Worm (Caenorhabditis elegans) whole organism, late embryonic: Measurements from ENCODE around the gene F58A6.9.

Experiments
- C08G9.2 ChIP-seq: sonication (generic microtip); optimal IDR thresholded peaks from 2 replicates; lab custom pipeline; 2016; ENCODE audit warnings: mild to moderate bottlenecking, missing genetic modification characterization, moderate library complexity, missing compliant biosample characterization
- K02D7.2 ChIP-seq: sonication (generic microtip); optimal IDR thresholded peaks from 2 replicates; lab custom pipeline; 2017; ENCODE audit warnings: mild to moderate bottlenecking, missing genetic modification characterization, missing compliant biosample characterization
- K09A11.1 ChIP-seq: sonication (generic microtip); optimal IDR thresholded peaks from 2 replicates; lab custom pipeline; 2017; ENCODE audit warnings: antibody characterized with exemption, mild to moderate bottlenecking, missing genetic modification characterization, missing compliant biosample characterization; ENCODE audit not compliant: insufficient read depth
- ahr-1 ChIP-seq: sonication (generic microtip); optimal IDR thresholded peaks from 2 replicates; lab custom pipeline; 2016; ENCODE audit warnings: missing genetic modification characterization, missing compliant biosample characterization
- ceh-14 ChIP-seq: sonication (generic microtip); optimal IDR thresholded peaks from 2 replicates; lab custom pipeline; 2016; ENCODE audit warnings: missing genotype, missing genetic modification characterization, missing compliant biosample characterization
- ceh-18 ChIP-seq: sonication (generic microtip); optimal IDR thresholded peaks from 2 replicates; lab custom pipeline; 2016; ENCODE audit warnings: missing genetic modification characterization, missing compliant biosample characterization
- ceh-2 ChIP-seq: sonication (generic microtip); optimal IDR thresholded peaks from 2 replicates; lab custom pipeline; 2016; ENCODE audit warnings: missing genotype, missing genetic modification characterization, missing compliant biosample characterization
- ceh-22 ChIP-seq: sonication (generic microtip); optimal IDR thresholded peaks from 2 replicates; lab custom pipeline; 2017; ENCODE audit warnings: missing biosample characterization, missing genetic modification characterization
- ceh-24 ChIP-seq: sonication (generic microtip); optimal IDR thresholded peaks from 2 replicates; lab custom pipeline; 2016; ENCODE audit warnings: mild to moderate bottlenecking, missing genetic modification characterization, missing compliant biosample characterization
- ceh-30 ChIP-seq: fragments of 150-350 bp; optimal IDR thresholded peaks from 2 replicates; lab custom pipeline; 2014; ENCODE audit warnings: missing biosample characterization, missing genetic modification characterization
- ceh-31 ChIP-seq: sonication (generic microtip); optimal IDR thresholded peaks from 2 replicates; lab custom pipeline; 2016; ENCODE audit warnings: missing genetic modification characterization, missing compliant biosample characterization
- ceh-34 ChIP-seq: sonication (generic microtip); optimal IDR thresholded peaks from 2 replicates; lab custom pipeline; 2016; ENCODE audit warnings: mild to moderate bottlenecking, missing genetic modification characterization, missing compliant biosample characterization
- ceh-45 ChIP-seq: fragments of 200-800 bp; sonication (Bioruptor generic); IDR thresholded peaks from 2 replicates; pipeline ENCODE4 v1.3.6; 2022; ENCODE audit warnings: missing genetic modification reagents, missing genetic modification characterization, missing compliant biosample characterization
- ceh-48 ChIP-seq: sonication (generic microtip); optimal IDR thresholded peaks from 2 replicates; lab custom pipeline; 2016; ENCODE audit warnings: missing genetic modification characterization, inconsistent platforms, missing compliant biosample characterization
- ceh-9 ChIP-seq: sonication (generic microtip); optimal IDR thresholded peaks from 2 replicates; lab custom pipeline; 2016; ENCODE audit warnings: mild to moderate bottlenecking, missing genetic modification characterization, inconsistent platforms, missing compliant biosample characterization
- che-1 ChIP-seq: sonication (generic microtip); optimal IDR thresholded peaks from 2 replicates; lab custom pipeline; 2016; ENCODE audit warnings: mild to moderate bottlenecking, missing genetic modification characterization, missing compliant biosample characterization
- dve-1 ChIP-seq: sonication (generic microtip); optimal IDR thresholded peaks from 2 replicates; lab custom pipeline; 2017; ENCODE audit warnings: antibody characterized with exemption, mild to moderate bottlenecking, missing genetic modification characterization, missing compliant biosample characterization
- elt-2 ChIP-seq: sonication (generic microtip); optimal IDR thresholded peaks from 2 replicates; lab custom pipeline; 2016; ENCODE audit warnings: missing genetic modification reagents, missing genetic modification characterization, missing compliant biosample characterization
- elt-4 ChIP-seq: sonication (generic microtip); optimal IDR thresholded peaks from 2 replicates; lab custom pipeline; 2016; ENCODE audit warnings: missing genetic modification characterization, missing compliant biosample characterization
- ets-4 ChIP-seq: sonication (generic microtip); optimal IDR thresholded peaks from 2 replicates; lab custom pipeline; 2016; ENCODE audit warnings: missing genetic modification characterization, missing compliant biosample characterization
- fkh-6 ChIP-seq: sonication (generic microtip); optimal IDR thresholded peaks from 2 replicates; lab custom pipeline; 2016; ENCODE audit warnings: missing genetic modification characterization, missing compliant biosample characterization
- gmeb-2 ChIP-seq: sonication (generic microtip); optimal IDR thresholded peaks from 2 replicates; lab custom pipeline; 2016; ENCODE audit warnings: missing genetic modification characterization, inconsistent platforms, missing compliant biosample characterization
- hlh-13 ChIP-seq: fragments of 200-800 bp; sonication (Bioruptor generic); optimal IDR thresholded peaks from 2 replicates; lab custom pipeline; 2018; ENCODE audit warnings: mild to moderate bottlenecking, missing genetic modification characterization, missing compliant biosample characterization
- hlh-15 ChIP-seq: sonication (generic microtip); optimal IDR thresholded peaks from 2 replicates; lab custom pipeline; 2016; ENCODE audit warnings: missing genetic modification characterization, missing compliant biosample characterization
- hlh-30 ChIP-seq: sonication (generic microtip); optimal IDR thresholded peaks from 2 replicates; lab custom pipeline; 2017; ENCODE audit warnings: antibody characterized with exemption, missing genetic modification characterization, missing compliant biosample characterization; ENCODE audit not compliant: insufficient read depth
- hlh-6 ChIP-seq: sonication (generic microtip); optimal IDR thresholded peaks from 2 replicates; lab custom pipeline; 2016; ENCODE audit warnings: missing genotype, missing genetic modification characterization, missing compliant biosample characterization
- lin-11 ChIP-seq: fragments of 200-800 bp; sonication (Bioruptor generic); optimal IDR thresholded peaks from 2 replicates; lab custom pipeline; 2018; ENCODE audit warnings: mild to moderate bottlenecking, missing genetic modification characterization, missing compliant biosample characterization
- madf-2 ChIP-seq: sonication (generic microtip); optimal IDR thresholded peaks from 2 replicates; lab custom pipeline; 2017; ENCODE audit warnings: missing genetic modification characterization, missing compliant biosample characterization
- nfya-1 ChIP-seq: sonication (generic microtip); optimal IDR thresholded peaks from 2 replicates; lab custom pipeline; 2017; ENCODE audit warnings: missing genetic modification characterization, mild to moderate bottlenecking, missing compliant biosample characterization, antibody characterized with exemption, moderate library complexity
- nhr-232 ChIP-seq: sonication (generic microtip); optimal IDR thresholded peaks from 2 replicates; lab custom pipeline; 2016; ENCODE audit warnings: missing genetic modification characterization, missing compliant biosample characterization
- npax-4 ChIP-seq: sonication (generic microtip); optimal IDR thresholded peaks from 2 replicates; lab custom pipeline; 2016; ENCODE audit warnings: missing genetic modification characterization, missing compliant biosample characterization
- odd-2 ChIP-seq: sonication (generic microtip); optimal IDR thresholded peaks from 2 replicates; lab custom pipeline; 2017; ENCODE audit warnings: antibody characterized with exemption, mild to moderate bottlenecking, missing genetic modification characterization, missing compliant biosample characterization
- pag-3 ChIP-seq: sonication (generic microtip); optimal IDR thresholded peaks from 2 replicates; lab custom pipeline; 2016; ENCODE audit warnings: missing compliant biosample characterization, missing genetic modification characterization, borderline replicate concordance
- pat-9 ChIP-seq: fragments of 200-800 bp; sonication (Bioruptor generic); optimal IDR thresholded peaks from 2 replicates; lab custom pipeline; 2018; ENCODE audit warnings: mild to moderate bottlenecking, missing genetic modification characterization, moderate library complexity, missing compliant biosample characterization
- pha-2 ChIP-seq: sonication (generic microtip); optimal IDR thresholded peaks from 2 replicates; lab custom pipeline; 2017; ENCODE audit warnings: mild to moderate bottlenecking, missing genetic modification characterization, missing compliant biosample characterization
- pha-4 ChIP-seq: fragments of 150-350 bp; optimal IDR thresholded peaks from 2 replicates; lab custom pipeline; 2018; ENCODE audit warnings: missing biosample characterization, missing genetic modification reagents, missing genetic modification characterization
- ref-2 ChIP-seq: sonication (generic microtip); optimal IDR thresholded peaks from 2 replicates; lab custom pipeline; 2016; ENCODE audit warnings: missing genetic modification characterization, missing compliant biosample characterization
- sox-4 ChIP-seq: sonication (generic microtip); optimal IDR thresholded peaks from 2 replicates; lab custom pipeline; 2017; ENCODE audit warnings: mild to moderate bottlenecking, missing genetic modification characterization, inconsistent platforms, missing compliant biosample characterization
- tbx-2 ChIP-seq: sonication (generic microtip); optimal IDR thresholded peaks from 2 replicates; lab custom pipeline; 2016; ENCODE audit warnings: missing genetic modification characterization, missing compliant biosample characterization
- unc-55 ChIP-seq: sonication (generic microtip); optimal IDR thresholded peaks from 2 replicates; lab custom pipeline; 2017; ENCODE audit warnings: missing biosample characterization, missing genetic modification reagents, missing genetic modification characterization
- unc-86 ChIP-seq: sonication (generic microtip); optimal IDR thresholded peaks from 2 replicates; lab custom pipeline; 2016; ENCODE audit warnings: missing genetic modification characterization, missing compliant biosample characterization
- zip-5 ChIP-seq: sonication (generic microtip); optimal IDR thresholded peaks from 2 replicates; lab custom pipeline; 2016; ENCODE audit warnings: missing genetic modification characterization, missing compliant biosample characterization

Gene F58A6.9

ce11 chrII:5184661-5185545 lies 26.2 kb upstream of the F58A6.9 start:
- TF ChIP-seq ceh-14 (no peak), fkh-6 (no peak), pha-4 (no peak), elt-2 (tag; lab: Kevin White, UChicago) (peak; percentile 83)

- no peak for TF ChIP-seq ets-4
- TF ChIP-seq ceh-2 (tag; lab: Kevin White, UChicago) = no peak
- no peak for TF ChIP-seq unc-86
- TF ChIP-seq ceh-24 (tag; lab: Kevin White, UChicago) = no peak
- no peak for TF ChIP-seq hlh-13 (GFP tag; lab: Kevin White, UChicago)
- TF ChIP-seq ceh-31 = no peak
- TF ChIP-seq ceh-14 = no peak
- TF ChIP-seq ceh-34 (tag; lab: Kevin White, UChicago) = no peak
- TF ChIP-seq ceh-22 = no peak
- TF ChIP-seq gmeb-2 (tag; lab: Kevin White, UChicago) = no peak
- TF ChIP-seq ceh-18 (tag; lab: Kevin White, UChicago) = no peak
- TF ChIP-seq ceh-9 (tag; lab: Kevin White, UChicago) = no peak
- TF ChIP-seq hlh-30 (tag; lab: Kevin White, UChicago) = no peak
- no peak for TF ChIP-seq elt-4 (tag; lab: Kevin White, UChicago)
- TF ChIP-seq lin-11 (tag; lab: Kevin White, UChicago) = no peak
- no peak for TF ChIP-seq dve-1 (tag; lab: Kevin White, UChicago)
- TF ChIP-seq, all 69 proteins: peak for 0
Measured at ce11 chrII:5183207-5183606, 24.5 kb upstream of the F58A6.9 start.

- TF ChIP-seq unc-55 (GFP tag; lab: Kevin White, UChicago) (peak; percentile 43), elt-2 (tag; lab: Kevin White, UChicago) (peak; percentile 89), ceh-45 (GFP tag; lab: Robert Waterston, UW) (0 out of 2 replicates have a peak, but pooled peaks have one; percentile 31), nfya-1 (tag; lab: Kevin White, UChicago) (peak; percentile 14), hlh-30 (tag; lab: Kevin White, UChicago) (peak; percentile 89), nhr-232 (tag; lab: Kevin White, UChicago) (no peak), npax-4 (tag; lab: Kevin White, UChicago) (no peak)
Measured at ce11 chrII:5182451-5182850, 23.8 kb upstream of the F58A6.9 start.

- TF ChIP-seq pha-4 (no peak), gmeb-2 (tag; lab: Kevin White, UChicago) (no peak), ref-2 (tag; lab: Kevin White, UChicago) (peak; percentile 61), pat-9 (tag; lab: Kevin White, UChicago) (no peak), ceh-48 (tag; lab: Kevin White, UChicago) (no peak), ceh-45 (GFP tag; lab: Robert Waterston, UW) (no peak), dve-1 (tag; lab: Kevin White, UChicago) (no peak), ahr-1 (tag; lab: Kevin White, UChicago) (no peak), nfya-1 (tag; lab: Kevin White, UChicago) (peak; percentile 80), hlh-13 (GFP tag; lab: Kevin White, UChicago) (no peak), nhr-232 (tag; lab: Kevin White, UChicago) (no peak), elt-2 (tag; lab: Kevin White, UChicago) (peak; percentile 83), ceh-34 (tag; lab: Kevin White, UChicago) (peak; percentile 64), K02D7.2 (tag; lab: Kevin White, UChicago) (no peak), hlh-6 (tag; lab: Kevin White, UChicago) (no peak), hlh-15 (tag; lab: Kevin White, UChicago) (no peak), ceh-30 (tag; lab: Kevin White, UChicago) (no peak), che-1 (tag; lab: Kevin White, UChicago) (no peak), madf-2 (peak; percentile 15), tbx-2 (tag; lab: Kevin White, UChicago) (peak; percentile 55), ceh-31 (peak; percentile 88), lin-11 (tag; lab: Kevin White, UChicago) (no peak), zip-5 (tag; lab: Kevin White, UChicago) (no peak), npax-4 (tag; lab: Kevin White, UChicago) (no peak), ceh-18 (tag; lab: Kevin White, UChicago) (peak; percentile 74), ceh-9 (tag; lab: Kevin White, UChicago) (no peak), pha-2 (tag; lab: Kevin White, UChicago) (no peak), ceh-14 (no peak), fkh-6 (no peak), C08G9.2 (tag; lab: Kevin White, UChicago) (no peak), K09A11.1 (tag; lab: Kevin White, UChicago) (peak; percentile 12), pag-3 (tag; lab: Kevin White, UChicago) (no peak), odd-2 (tag; lab: Kevin White, UChicago) (no peak), sox-4 (tag; lab: Kevin White, UChicago) (no peak)
Measured at ce11 chrII:5181497-5181896, 22.8 kb upstream of the F58A6.9 start.
